In the genomic region with DNA sequence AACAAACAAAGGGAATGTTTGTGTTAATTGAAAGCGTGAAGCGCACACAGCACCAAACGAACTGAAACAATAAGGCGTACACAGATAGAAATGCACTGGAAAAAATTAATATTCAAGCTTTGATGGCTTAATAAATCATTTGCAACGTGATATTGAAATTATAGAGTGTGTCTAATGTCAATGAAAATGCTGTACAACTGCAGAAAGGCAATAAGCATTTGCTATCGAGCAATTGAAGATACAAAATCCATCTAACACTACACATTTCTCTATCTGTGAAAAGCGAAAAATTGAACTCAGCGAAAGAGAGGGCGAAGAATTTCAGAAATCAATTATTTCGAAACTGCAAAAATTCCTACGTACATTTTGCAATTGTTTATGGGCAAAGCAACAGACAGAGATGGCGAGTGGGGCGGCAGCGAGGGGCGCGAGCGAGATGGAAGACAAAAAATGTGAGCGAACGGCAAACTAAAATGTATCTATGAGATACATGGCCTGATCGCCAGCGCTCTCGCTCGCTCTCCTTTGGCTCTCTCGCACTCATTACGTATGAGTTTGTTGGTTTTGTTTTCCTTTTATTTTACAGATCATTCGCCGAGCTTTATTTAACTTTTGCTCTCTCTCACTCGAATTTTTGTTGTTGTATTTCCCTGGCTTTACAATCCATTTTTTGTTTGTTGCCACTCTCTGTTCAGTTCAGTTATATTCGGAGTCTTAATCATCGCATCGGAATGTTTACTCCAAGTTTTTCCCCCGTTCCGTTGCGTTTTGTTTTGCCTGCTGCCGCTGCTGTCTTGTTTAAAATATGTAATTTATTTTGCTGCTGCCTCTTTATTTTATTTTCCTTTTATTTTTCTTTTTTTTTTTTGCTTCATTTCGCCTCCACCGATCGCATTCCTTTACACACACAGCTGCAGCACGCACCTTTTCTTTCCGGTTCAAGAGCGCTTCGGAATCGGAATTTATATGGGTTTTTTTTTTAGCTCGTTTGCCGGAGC, we compare ENCODE assay signal across 1 fruit fly cellular context.
A peak's percentile ranks its signal among the peaks of the same experiment; 100 is the strongest.
TF ChIP-seq lines count a peak whose summit lies in the region.

No protein-coding gene starts in this region.

TF ChIP-seq in whole organism, embryonic, 481 proteins besides CTCF, POLR2A, EP300 and RAD21 (continued from another document and continues in another):
- no peak for TF ChIP-seq trh (GFP tag; optimal IDR thresholded peaks at IDR 0.05; lab: Kevin White, UChicago)
- no peak for TF ChIP-seq CG16779 (GFP tag; IDR thresholded peaks at IDR 0.05; lab: Robert Waterston, UW)
- no peak for TF ChIP-seq zen2 (GFP tag; IDR thresholded peaks at IDR 0.05; lab: Robert Waterston, UW; ENCODE audit: partially characterized antibody)
- TF ChIP-seq dati (GFP tag; IDR thresholded peaks at IDR 0.05; lab: Robert Waterston, UW): peak; percentile 61
- TF ChIP-seq inv (GFP tag; IDR thresholded peaks at IDR 0.05; lab: Robert Waterston, UW; ENCODE audit: partially characterized antibody): no peak
- TF ChIP-seq MBD-R2 (GFP tag; IDR thresholded peaks at IDR 0.05; lab: Robert Waterston, UW): peak; percentile 38; the same call in 1 of the 2 replicates
- TF ChIP-seq mirr (GFP tag; optimal IDR thresholded peaks at IDR 0.05; lab: Kevin White, UChicago): peak; percentile 7
- TF ChIP-seq Med (GFP tag; lab: Kevin White, UChicago): peak; percentile 94
- no peak for TF ChIP-seq Sin3A (optimal IDR thresholded peaks at IDR 0.05; lab: Kevin White, UChicago)
- peak; percentile 66 for TF ChIP-seq repo (GFP tag; optimal IDR thresholded peaks at IDR 0.05; lab: Kevin White, UChicago)
- no peak for TF ChIP-seq pros (GFP tag; optimal IDR thresholded peaks at IDR 0.05; lab: Kevin White, UChicago)
- peak; percentile 21 for TF ChIP-seq zen (tag; optimal IDR thresholded peaks at IDR 0.05; lab: Kevin White, UChicago)
- no peak for TF ChIP-seq ato (GFP tag; IDR thresholded peaks at IDR 0.05; lab: Robert Waterston, UW; ENCODE audit: partially characterized antibody)
- TF ChIP-seq CG11695 (GFP tag; IDR thresholded peaks at IDR 0.05; lab: Robert Waterston, UW): peak; percentile 74
- peak; percentile 78 for TF ChIP-seq CG1603 (tag; optimal IDR thresholded peaks at IDR 0.05; lab: Kevin White, UChicago)
- TF ChIP-seq CG7357 (GFP tag; IDR thresholded peaks at IDR 0.05; lab: Robert Waterston, UW): peak; percentile 19; the same call in 1 of the 3 replicates
- peak; percentile 48 for TF ChIP-seq CG9437 (GFP tag; optimal IDR thresholded peaks at IDR 0.05; lab: Kevin White, UChicago)
- TF ChIP-seq CG2875 (GFP tag; optimal IDR thresholded peaks at IDR 0.05; lab: Kevin White, UChicago): peak; percentile 50
- peak; percentile 29; the same call in 1 of the 2 replicates for TF ChIP-seq CG9215 (GFP tag; IDR thresholded peaks at IDR 0.05; lab: Robert Waterston, UW)
- peak; percentile 54 for TF ChIP-seq Fer1 (GFP tag; optimal IDR thresholded peaks at IDR 0.05; lab: Kevin White, UChicago)
- peak; percentile 53 for TF ChIP-seq CG10462 (GFP tag; optimal IDR thresholded peaks at IDR 0.05; lab: Kevin White, UChicago)
- TF ChIP-seq z (GFP tag; IDR thresholded peaks at IDR 0.05; lab: Robert Waterston, UW): peak; percentile 91
- TF ChIP-seq CG9727 (GFP tag; optimal IDR thresholded peaks at IDR 0.05; lab: Kevin White, UChicago): peak; percentile 71
- TF ChIP-seq Dad (GFP tag; optimal IDR thresholded peaks at IDR 0.05; lab: Kevin White, UChicago): peak; percentile 73
- peak; percentile 60 for TF ChIP-seq CG3281 (GFP tag; optimal IDR thresholded peaks at IDR 0.05; lab: Kevin White, UChicago)
- TF ChIP-seq bowl (GFP tag; IDR thresholded peaks at IDR 0.05; lab: Robert Waterston, UW): peak; percentile 66; the same call in 1 of the 2 replicates
- peak; percentile 27; the same call in 1 of the 2 replicates for TF ChIP-seq CG3847 (GFP tag; IDR thresholded peaks at IDR 0.05; lab: Robert Waterston, UW)
- TF ChIP-seq CG31365 (tag; optimal IDR thresholded peaks at IDR 0.05; lab: Kevin White, UChicago): no peak
- TF ChIP-seq PHDP (tag; optimal IDR thresholded peaks at IDR 0.05; lab: Kevin White, UChicago): peak; percentile 70
- TF ChIP-seq Nf-YC (tag; optimal IDR thresholded peaks at IDR 0.05; lab: Kevin White, UChicago): peak; percentile 20
- no peak for TF ChIP-seq MESR4 (GFP tag; optimal IDR thresholded peaks at IDR 0.05; lab: Kevin White, UChicago)
- no peak for TF ChIP-seq gt (GFP tag; IDR thresholded peaks at IDR 0.05; lab: Robert Waterston, UW)
- no peak; the same call in 2 of the 3 replicates for TF ChIP-seq ken (GFP tag; IDR thresholded peaks at IDR 0.05; lab: Robert Waterston, UW)
- TF ChIP-seq dmrt99B (tag; optimal IDR thresholded peaks at IDR 0.05; lab: Kevin White, UChicago): peak; percentile 79
- peak; percentile 28 for TF ChIP-seq CG10543 (GFP tag; optimal IDR thresholded peaks at IDR 0.05; lab: Kevin White, UChicago)
- peak; percentile 43 for TF ChIP-seq zfh2 (GFP tag; optimal IDR thresholded peaks at IDR 0.05; lab: Kevin White, UChicago)
- TF ChIP-seq CG7839 (tag; optimal IDR thresholded peaks at IDR 0.05; lab: Kevin White, UChicago): peak; percentile 69
- peak; percentile 66 for TF ChIP-seq CG17328 (GFP tag; IDR thresholded peaks at IDR 0.05; lab: Robert Waterston, UW)
- TF ChIP-seq CG3065 (GFP tag; optimal IDR thresholded peaks at IDR 0.05; lab: Kevin White, UChicago): peak; percentile 42
- TF ChIP-seq tap (tag; optimal IDR thresholded peaks at IDR 0.05; lab: Kevin White, UChicago): peak; percentile 62
- TF ChIP-seq ATbp (GFP tag; optimal IDR thresholded peaks at IDR 0.05; lab: Kevin White, UChicago): peak; percentile 60
- TF ChIP-seq nerfin-1 (tag; optimal IDR thresholded peaks at IDR 0.05; lab: Kevin White, UChicago): peak; percentile 42
- TF ChIP-seq CG15269 (tag; optimal IDR thresholded peaks at IDR 0.05; lab: Kevin White, UChicago): peak; percentile 81
- TF ChIP-seq CG30431 (GFP tag; optimal IDR thresholded peaks at IDR 0.05; lab: Kevin White, UChicago): peak; percentile 36
- TF ChIP-seq CG4282 (GFP tag; optimal IDR thresholded peaks at IDR 0.05; lab: Kevin White, UChicago): peak; percentile 33
- peak; percentile 39 for TF ChIP-seq D19B (GFP tag; optimal IDR thresholded peaks at IDR 0.05; lab: Kevin White, UChicago)
- TF ChIP-seq TFAM (GFP tag; optimal IDR thresholded peaks at IDR 0.05; lab: Kevin White, UChicago): no peak
- TF ChIP-seq ssp (GFP tag; IDR thresholded peaks at IDR 0.05; lab: Robert Waterston, UW): 0 out of 2 replicates have a peak, but pooled peaks have one; percentile 20
- TF ChIP-seq Hr51 (GFP tag; optimal IDR thresholded peaks at IDR 0.05; lab: Kevin White, UChicago): peak; percentile 20 to 84
- TF ChIP-seq sens-2 (GFP tag; IDR thresholded peaks at IDR 0.05; lab: Robert Waterston, UW): 0 out of 2 replicates have a peak, but pooled peaks have one; percentile 28
- peak; percentile 78 for TF ChIP-seq nau (GFP tag; optimal IDR thresholded peaks at IDR 0.05; lab: Kevin White, UChicago)
- no peak for TF ChIP-seq CG4328 (GFP tag; optimal IDR thresholded peaks at IDR 0.05; lab: Kevin White, UChicago)
- TF ChIP-seq sens (GFP tag; lab: Kevin White, UChicago): peak; percentile 93
- TF ChIP-seq odd (GFP tag; optimal IDR thresholded peaks at IDR 0.05; lab: Kevin White, UChicago): no peak
- TF ChIP-seq abd-A (tag; optimal IDR thresholded peaks at IDR 0.05; lab: Kevin White, UChicago): peak; percentile 32
- no peak for TF ChIP-seq kah (GFP tag; optimal IDR thresholded peaks at IDR 0.05; lab: Kevin White, UChicago)
- TF ChIP-seq CG14710 (tag; optimal IDR thresholded peaks at IDR 0.05; lab: Kevin White, UChicago): peak; percentile 47
- peak; percentile 59 for TF ChIP-seq Hmr (GFP tag; optimal IDR thresholded peaks at IDR 0.05; lab: Kevin White, UChicago)
- peak in 1 of 3 experiments; percentile 50 for TF ChIP-seq lola (GFP tag; optimal IDR thresholded peaks at IDR 0.05; lab: Kevin White, UChicago)
- TF ChIP-seq org-1 (GFP tag; optimal IDR thresholded peaks at IDR 0.05; lab: Kevin White, UChicago): peak; percentile 67
- peak; percentile 52 for TF ChIP-seq CG1529 (GFP tag; optimal IDR thresholded peaks at IDR 0.05; lab: Kevin White, UChicago)
- TF ChIP-seq Sry-δ (GFP tag; optimal IDR thresholded peaks at IDR 0.05; lab: Kevin White, UChicago): peak; percentile 33
- TF ChIP-seq CG7745 (tag; optimal IDR thresholded peaks at IDR 0.05; lab: Kevin White, UChicago): no peak
- TF ChIP-seq chif (GFP tag; optimal IDR thresholded peaks at IDR 0.05; lab: Kevin White, UChicago): peak; percentile 21 to 71
- peak; percentile 54 for TF ChIP-seq Mad (GFP tag; optimal IDR thresholded peaks at IDR 0.05; lab: Kevin White, UChicago)
- TF ChIP-seq fu2 (GFP tag; optimal IDR thresholded peaks at IDR 0.05; lab: Kevin White, UChicago): peak; percentile 49
- peak; percentile 30 for TF ChIP-seq kay (GFP tag; optimal IDR thresholded peaks at IDR 0.05; lab: Kevin White, UChicago)
- no peak for TF ChIP-seq CG13123 (GFP tag; optimal IDR thresholded peaks at IDR 0.05; lab: Kevin White, UChicago)
- no peak for TF ChIP-seq Dref (GFP tag; IDR thresholded peaks at IDR 0.05; lab: Robert Waterston, UW)
- TF ChIP-seq pho (GFP tag; optimal IDR thresholded peaks at IDR 0.05; lab: Kevin White, UChicago): peak; percentile 56
- TF ChIP-seq CG15514 (GFP tag; optimal IDR thresholded peaks at IDR 0.05; lab: Kevin White, UChicago): peak; percentile 49
- TF ChIP-seq CG9932 (GFP tag; IDR thresholded peaks at IDR 0.05; lab: Robert Waterston, UW): peak; percentile 48; the same call in 1 of the 2 replicates
- TF ChIP-seq CG4617 (GFP tag; optimal IDR thresholded peaks at IDR 0.05; lab: Kevin White, UChicago; ENCODE audit: borderline replicate concordance): no peak
- TF ChIP-seq cas (GFP tag; IDR thresholded peaks at IDR 0.05; lab: Robert Waterston, UW): no peak
- peak; percentile 51 for TF ChIP-seq cad (GFP tag; optimal IDR thresholded peaks at IDR 0.05; lab: Kevin White, UChicago)
- peak; percentile 45 for TF ChIP-seq scrt (GFP tag; optimal IDR thresholded peaks at IDR 0.05; lab: Kevin White, UChicago)
- TF ChIP-seq YL-1 (GFP tag; optimal IDR thresholded peaks at IDR 0.05; lab: Kevin White, UChicago): no peak
- peak; percentile 57 for TF ChIP-seq Side (GFP tag; optimal IDR thresholded peaks at IDR 0.05; lab: Kevin White, UChicago)
- peak; percentile 54 for TF ChIP-seq CG11247 (GFP tag; IDR thresholded peaks at IDR 0.05; lab: Robert Waterston, UW)
- no peak for TF ChIP-seq Poxn (GFP tag; IDR thresholded peaks at IDR 0.05; lab: Robert Waterston, UW)
- peak; percentile 24; the same call in 1 of the 2 replicates for TF ChIP-seq chm (GFP tag; IDR thresholded peaks at IDR 0.05; lab: Robert Waterston, UW)
- TF ChIP-seq CG10565 (GFP tag; optimal IDR thresholded peaks at IDR 0.05; lab: Kevin White, UChicago): no peak
- peak; percentile 53 for TF ChIP-seq zf30C (GFP tag; optimal IDR thresholded peaks at IDR 0.05; lab: Kevin White, UChicago)
- TF ChIP-seq sug (tag; optimal IDR thresholded peaks at IDR 0.05; lab: Kevin White, UChicago): peak; percentile 9
- no peak for TF ChIP-seq ftz-f1 (GFP tag; optimal IDR thresholded peaks at IDR 0.05; lab: Kevin White, UChicago)
- TF ChIP-seq NK7.1 (GFP tag; optimal IDR thresholded peaks at IDR 0.05; lab: Kevin White, UChicago): peak; percentile 44
- TF ChIP-seq CG6765 (GFP tag; optimal IDR thresholded peaks at IDR 0.05; lab: Kevin White, UChicago): no peak
- peak; percentile 38 for TF ChIP-seq CG6654 (GFP tag; optimal IDR thresholded peaks at IDR 0.05; lab: Kevin White, UChicago)
- peak; percentile 49 for TF ChIP-seq E2f2 (GFP tag; IDR thresholded peaks at IDR 0.05; lab: Robert Waterston, UW)
- TF ChIP-seq Jarid2 (GFP tag; optimal IDR thresholded peaks at IDR 0.05; lab: Kevin White, UChicago): peak; percentile 24
- peak; percentile 61 for TF ChIP-seq shn (GFP tag; optimal IDR thresholded peaks at IDR 0.05; lab: Kevin White, UChicago)
- TF ChIP-seq tgo (GFP tag; IDR thresholded peaks at IDR 0.05; lab: Robert Waterston, UW): peak; percentile 73
- TF ChIP-seq Nf-YB (GFP tag; optimal IDR thresholded peaks at IDR 0.05; lab: Kevin White, UChicago): peak; percentile 30
- TF ChIP-seq lbe (GFP tag; optimal IDR thresholded peaks at IDR 0.05; lab: Kevin White, UChicago): peak; percentile 29
- TF ChIP-seq row (GFP tag; IDR thresholded peaks at IDR 0.05; lab: Robert Waterston, UW): peak; percentile 76
- TF ChIP-seq CG2678 (tag; optimal IDR thresholded peaks at IDR 0.05; lab: Kevin White, UChicago): peak; percentile 78
- peak; percentile 67 for TF ChIP-seq ttk (GFP tag; IDR thresholded peaks at IDR 0.05; lab: Robert Waterston, UW)
- peak; percentile 71 for TF ChIP-seq CG18262 (tag; optimal IDR thresholded peaks at IDR 0.05; lab: Kevin White, UChicago)
- peak; percentile 45 for TF ChIP-seq Myb (GFP tag; optimal IDR thresholded peaks at IDR 0.05; lab: Kevin White, UChicago)
- peak; percentile 59 for TF ChIP-seq Camta (GFP tag; optimal IDR thresholded peaks at IDR 0.05; lab: Kevin White, UChicago)
- TF ChIP-seq Abd-B (GFP tag; optimal IDR thresholded peaks at IDR 0.05; lab: Kevin White, UChicago): peak; percentile 58
- TF ChIP-seq Sry-β (GFP tag; optimal IDR thresholded peaks at IDR 0.05; lab: Kevin White, UChicago): no peak
- TF ChIP-seq CG18619 (GFP tag; optimal IDR thresholded peaks at IDR 0.05; lab: Kevin White, UChicago): peak; percentile 35
- TF ChIP-seq ap (GFP tag; IDR thresholded peaks at IDR 0.05; lab: Robert Waterston, UW): peak; percentile 64
- TF ChIP-seq Nf-YA (GFP tag; IDR thresholded peaks at IDR 0.05; lab: Robert Waterston, UW): no peak; the same call in 1 of the 2 replicates
- TF ChIP-seq psq (GFP tag; optimal IDR thresholded peaks at IDR 0.05; lab: Kevin White, UChicago): no peak
- peak; percentile 68 for TF ChIP-seq fd96Cb (tag; optimal IDR thresholded peaks at IDR 0.05; lab: Kevin White, UChicago)
- TF ChIP-seq sd (tag; optimal IDR thresholded peaks at IDR 0.05; lab: Kevin White, UChicago): peak; percentile 99
- no peak for TF ChIP-seq CG34224 (GFP tag; IDR thresholded peaks at IDR 0.05; lab: Robert Waterston, UW; ENCODE audit: partially characterized antibody)
- peak; percentile 58 for TF ChIP-seq CG12071 (GFP tag; optimal IDR thresholded peaks at IDR 0.05; lab: Kevin White, UChicago)
- TF ChIP-seq CG5245 (GFP tag; optimal IDR thresholded peaks at IDR 0.05; lab: Kevin White, UChicago): peak; percentile 40
- TF ChIP-seq Oaz (GFP tag; IDR thresholded peaks at IDR 0.05; lab: Robert Waterston, UW): no peak
- peak; percentile 56 for TF ChIP-seq dmrt11E (tag; optimal IDR thresholded peaks at IDR 0.05; lab: Kevin White, UChicago)
- no peak for TF ChIP-seq Doc3 (GFP tag; IDR thresholded peaks at IDR 0.05; lab: Robert Waterston, UW; ENCODE audit: partially characterized antibody)
- TF ChIP-seq HLHmδ (GFP tag; optimal IDR thresholded peaks at IDR 0.05; lab: Kevin White, UChicago): no peak
- TF ChIP-seq CG15073 (GFP tag; optimal IDR thresholded peaks at IDR 0.05; lab: Kevin White, UChicago): no peak
- TF ChIP-seq pum (GFP tag; optimal IDR thresholded peaks at IDR 0.05; lab: Kevin White, UChicago): peak; percentile 64
- peak; percentile 55 for TF ChIP-seq CG1233 (GFP tag; optimal IDR thresholded peaks at IDR 0.05; lab: Kevin White, UChicago)
